Worm (Caenorhabditis elegans) whole organism, L4 larva: ENCODE data around the gene ZK897.10.

Experiments
- R02D3.7 ChIP-seq: fragments of 150-350 bp; sonication (generic microtip); optimal IDR thresholded peaks from 3 replicates; lab custom pipeline; 2014; ENCODE audit warnings: missing biosample characterization, missing genetic modification characterization
- aly-2 ChIP-seq: sonication (generic microtip); optimal IDR thresholded peaks from 2 replicates; lab custom pipeline; 2018; ENCODE audit warnings: missing biosample characterization, missing genetic modification characterization
- ceh-82 ChIP-seq: sonication (generic microtip); optimal IDR thresholded peaks from 2 replicates; lab custom pipeline; 2017; ENCODE audit warnings: missing biosample characterization, missing genetic modification characterization
- lin-39 ChIP-seq: fragments of 150-350 bp; optimal IDR thresholded peaks from 2 replicates; lab custom pipeline; 2014; ENCODE audit warnings: missing biosample characterization, missing genetic modification reagents, missing genetic modification characterization
- sdz-12 ChIP-seq: fragments of 200-800 bp; sonication (Bioruptor generic); optimal IDR thresholded peaks from 2 replicates; lab custom pipeline; 2018; ENCODE audit warnings: mild to moderate bottlenecking, missing genetic modification characterization, missing compliant biosample characterization
- snpc-4 ChIP-seq: fragments of 150-350 bp; optimal IDR thresholded peaks from 2 replicates; lab custom pipeline; 2014; ENCODE audit warnings: missing biosample characterization, missing genetic modification characterization
- unc-39 ChIP-seq: sonication (generic microtip); optimal IDR thresholded peaks from 2 replicates; lab custom pipeline; 2017; ENCODE audit warnings: missing biosample characterization, missing genetic modification characterization

DNA sequence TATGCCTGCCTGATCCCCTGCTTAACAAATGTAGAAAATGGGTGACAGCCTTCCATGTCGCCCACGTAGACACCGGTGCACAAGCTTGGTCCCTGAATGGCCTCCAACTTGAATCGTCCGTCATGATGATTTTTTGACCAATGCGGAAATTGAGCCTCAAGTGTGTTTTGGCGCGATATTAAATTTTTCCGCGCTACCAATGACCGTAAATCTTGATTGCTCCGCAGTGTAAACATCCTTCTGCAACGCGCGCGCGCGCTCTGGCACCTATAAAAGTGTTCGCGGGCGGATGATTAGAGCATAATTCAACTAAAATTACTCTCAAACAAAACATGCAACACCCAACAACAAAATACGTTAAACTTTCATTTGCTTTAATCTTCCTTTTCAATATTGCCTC lies 45.5 kb upstream of the ZK897.10 start, which contains the start of gene idpp-7:
- TF ChIP-seq R02D3.7, result no peak
- no peak for TF ChIP-seq ceh-82 (tag; lab: Kevin White, UChicago)
- TF ChIP-seq snpc-4 (tag; lab: Kevin White, UChicago), result no peak
- no peak for TF ChIP-seq sdz-12 (GFP tag; lab: Kevin White, UChicago)
- no peak for TF ChIP-seq aly-2 (tag; lab: Kevin White, UChicago)
- TF ChIP-seq unc-39 (tag; lab: Kevin White, UChicago), result no peak
- no peak for TF ChIP-seq lin-39 (tag; lab: Kevin White, UChicago)
